Fruit fly (Drosophila melanogaster) whole organism, pupa: Measurements from ENCODE around the gene CG33523.

Experiments used
- CG12605 ChIP-seq: fragments of 200-800 bp; sonication (Bioruptor generic); IDR thresholded peaks from 2 replicates; pipeline ENCODE4 v1.3.6; 2022; ENCODE audit warnings: missing biosample characterization, missing genetic modification characterization
- CG13204 ChIP-seq: fragments of 200-800 bp; sonication (Bioruptor generic); optimal IDR thresholded peaks from 2 replicates; lab custom pipeline; 2018; ENCODE audit warnings: missing biosample characterization, mild to moderate bottlenecking, missing genetic modification characterization, moderate library complexity
- CG17806 ChIP-seq: fragments of 200-800 bp; sonication (Bioruptor generic); optimal IDR thresholded peaks from 2 replicates; lab custom pipeline; 2018; ENCODE audit warnings: missing biosample characterization, mild to moderate bottlenecking, missing genetic modification characterization, moderate library complexity
- Ets98B ChIP-seq: fragments of 200-800 bp; sonication (Bioruptor generic); IDR thresholded peaks from 2 replicates; pipeline ENCODE4 v1.3.6; 2022; ENCODE audit warnings: missing biosample characterization, missing genetic modification characterization
- Pif1A ChIP-seq: fragments of 200-800 bp; sonication (Bioruptor generic); optimal IDR thresholded peaks from 3 replicates; lab custom pipeline; 2016; ENCODE audit warnings: missing biosample characterization, missing genetic modification characterization
- rn ChIP-seq: fragments of 200-800 bp; sonication (Bioruptor generic); IDR thresholded peaks from 2 replicates; pipeline ENCODE4 v1.3.6; 2022; ENCODE audit warnings: missing biosample characterization, missing genetic modification characterization

DNA sequence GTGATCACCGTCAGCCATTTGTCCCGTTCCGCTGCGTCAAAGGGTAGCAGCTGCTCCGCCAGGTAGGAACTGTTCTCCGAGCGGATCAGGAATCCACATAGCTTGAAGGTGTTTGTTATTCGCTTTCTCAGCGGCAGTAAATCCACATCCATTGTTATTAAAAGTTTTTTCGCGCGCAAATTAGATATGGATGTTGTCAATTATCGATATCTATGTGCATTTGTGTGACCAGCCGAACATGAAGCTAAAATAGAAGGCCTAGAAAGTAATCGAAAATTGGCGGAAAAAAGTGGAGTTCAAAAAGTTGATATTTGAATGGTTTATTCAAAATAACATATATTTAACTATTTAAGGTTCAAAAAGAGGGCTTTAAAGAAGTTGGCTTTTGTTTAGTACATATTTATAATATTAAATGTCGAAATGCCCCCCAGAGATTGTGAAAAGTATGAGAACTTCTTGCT is 26.4 kb upstream of the CG33523 start, which contains the start of the genes PolE2 and CG5592:
- TF ChIP-seq rn (GFP tag; lab: Robert Waterston, UW) = no peak
- no peak for TF ChIP-seq Ets98B
- TF ChIP-seq CG17806 (tag; lab: Kevin White, UChicago) = no peak
- TF ChIP-seq CG13204 (GFP tag; lab: Kevin White, UChicago) = no peak
- TF ChIP-seq CG12605 (GFP tag; lab: Robert Waterston, UW) = no peak
- no peak for TF ChIP-seq Pif1A (GFP tag; lab: Kevin White, UChicago)
